Worm (Caenorhabditis elegans) whole organism, young adult: ENCODE data around the gene C12D5.10.

Source experiments
- B0035.1 ChIP-seq: sonication (generic microtip); optimal IDR thresholded peaks from 2 replicates; lab custom pipeline; 2016; ENCODE audit warnings: missing genetic modification characterization, mild to moderate bottlenecking, missing compliant biosample characterization, missing genotype, missing genetic modification reagents
- F10E7.11 ChIP-seq: sonication (generic microtip); optimal IDR thresholded peaks from 2 replicates; lab custom pipeline; 2017; ENCODE audit warnings: mild to moderate bottlenecking, missing genetic modification characterization, moderate library complexity, missing compliant biosample characterization
- F23B12.7 ChIP-seq: sonication (generic microtip); optimal IDR thresholded peaks from 2 replicates; lab custom pipeline; 2017; ENCODE audit warnings: missing genetic modification characterization, mild to moderate bottlenecking, missing compliant biosample characterization, antibody characterized with exemption, moderate library complexity; ENCODE audit not compliant: insufficient read depth
- F33H1.4 ChIP-seq: fragments of 200-800 bp; sonication (Bioruptor generic); IDR thresholded peaks from 2 replicates; pipeline ENCODE4 v1.3.6; 2022; ENCODE audit warnings: missing genetic modification reagents, missing genetic modification characterization, missing compliant biosample characterization
- F39B2.1 ChIP-seq: fragments of 200-800 bp; sonication (Bioruptor generic); IDR thresholded peaks from 2 replicates; pipeline ENCODE4 v1.3.6; 2022; ENCODE audit warnings: missing genetic modification reagents, missing genetic modification characterization, missing compliant biosample characterization
- T26A5.8 ChIP-seq: sonication (generic microtip); optimal IDR thresholded peaks from 2 replicates; lab custom pipeline; 2016; ENCODE audit warnings: missing genetic modification characterization, missing compliant biosample characterization
- Y53F4B.3 ChIP-seq: fragments of 200-800 bp; sonication (Bioruptor generic); IDR thresholded peaks from 2 replicates; pipeline ENCODE4 v1.3.6; 2022; ENCODE audit warnings: missing genetic modification reagents, missing genetic modification characterization, missing compliant biosample characterization
- ama-1 ChIP-seq, 3 experiments: fragments of 150-350 bp in 1 of 3; sonication (generic microtip) in 2 of 3; optimal IDR thresholded peaks; 2 replicates each; lab custom pipeline; 2014 to 2018; ENCODE audit warnings: missing biosample characterization in 2 of 3, missing genetic modification characterization in 2 of 3, missing genetic modification reagents in 2 of 3
- aptf-2 ChIP-seq: fragments of 200-800 bp; sonication (Bioruptor generic); conservative IDR thresholded peaks from 2 replicates; pipeline ENCODE4 v1.3.6; 2022; ENCODE audit warnings: missing genetic modification reagents, missing genetic modification characterization, missing compliant biosample characterization
- aptf-3 ChIP-seq: fragments of 200-800 bp; sonication (Bioruptor generic); IDR thresholded peaks from 2 replicates; pipeline ENCODE4 v1.3.6; 2022; ENCODE audit warnings: missing genetic modification characterization, missing compliant biosample characterization
- attf-5 ChIP-seq: fragments of 200-800 bp; sonication (Bioruptor generic); optimal IDR thresholded peaks from 2 replicates; lab custom pipeline; 2018; ENCODE audit warnings: mild to moderate bottlenecking, missing genetic modification characterization, missing compliant biosample characterization
- cebp-2 ChIP-seq: fragments of 200-800 bp; sonication (Bioruptor generic); IDR thresholded peaks from 2 replicates; pipeline ENCODE4 v1.3.6; 2022; ENCODE audit warnings: missing genetic modification characterization, missing compliant biosample characterization
- ceh-40 ChIP-seq: fragments of 200-800 bp; sonication (Bioruptor generic); IDR thresholded peaks from 2 replicates; pipeline ENCODE4 v1.3.6; 2022; ENCODE audit warnings: missing genetic modification characterization, missing compliant biosample characterization
- dpl-1 ChIP-seq: fragments of 150-350 bp; optimal IDR thresholded peaks from 2 replicates; lab custom pipeline; 2014; ENCODE audit warnings: missing biosample characterization, missing genetic modification reagents, missing genetic modification characterization
- egl-44 ChIP-seq: fragments of 200-800 bp; sonication (Bioruptor generic); IDR thresholded peaks from 2 replicates; pipeline ENCODE4 v1.3.6; 2022; ENCODE audit warnings: missing genetic modification reagents, missing genetic modification characterization, missing compliant biosample characterization
- hlh-26 ChIP-seq: fragments of 200-800 bp; sonication (Bioruptor generic); conservative IDR thresholded peaks from 2 replicates; pipeline ENCODE4 v1.3.6; 2022; ENCODE audit warnings: missing genetic modification reagents, missing genetic modification characterization, missing compliant biosample characterization
- hmg-1.2 ChIP-seq: fragments of 200-800 bp; sonication (Bioruptor generic); IDR thresholded peaks from 2 replicates; pipeline ENCODE4 v1.3.6; 2022; ENCODE audit warnings: missing genetic modification reagents, missing genetic modification characterization, missing compliant biosample characterization
- hrde-1 ChIP-seq: sonication (generic microtip); optimal IDR thresholded peaks from 2 replicates; lab custom pipeline; 2016; ENCODE audit warnings: missing genetic modification characterization, mild to moderate bottlenecking, missing compliant biosample characterization, moderate library complexity, missing genotype, missing genetic modification reagents, borderline replicate concordance
- let-526 ChIP-seq: fragments of 200-800 bp; sonication (Bioruptor generic); IDR thresholded peaks from 2 replicates; pipeline ENCODE4 v1.3.6; 2022; ENCODE audit warnings: missing genetic modification reagents, missing genetic modification characterization, missing compliant biosample characterization
- lin-35 ChIP-seq, 3 experiments: fragments of 150-350 bp in 2 of 3; sonication (generic microtip) in 1 of 3; optimal IDR thresholded peaks; 2 replicates each; lab custom pipeline; 2014 to 2018; ENCODE audit warnings: missing biosample characterization in 3 of 3, missing genetic modification characterization in 3 of 3, missing genetic modification reagents in 3 of 3
- lsy-27 ChIP-seq: sonication (generic microtip); optimal IDR thresholded peaks from 2 replicates; lab custom pipeline; 2017; ENCODE audit warnings: missing genetic modification characterization, mild to moderate bottlenecking, missing compliant biosample characterization, antibody characterized with exemption, missing genotype, borderline replicate concordance; ENCODE audit not compliant: insufficient read depth
- madf-10 ChIP-seq: sonication (generic microtip); optimal IDR thresholded peaks from 2 replicates; lab custom pipeline; 2016; ENCODE audit warnings: mild to moderate bottlenecking, missing genetic modification characterization, missing compliant biosample characterization
- madf-3 ChIP-seq: fragments of 200-800 bp; sonication (Bioruptor generic); IDR thresholded peaks from 2 replicates; pipeline ENCODE4 v1.3.6; 2022; ENCODE audit warnings: missing genetic modification reagents, missing genetic modification characterization, missing compliant biosample characterization
- madf-6 ChIP-seq: fragments of 200-800 bp; sonication (Bioruptor generic); IDR thresholded peaks from 2 replicates; pipeline ENCODE4 v1.3.6; 2022; ENCODE audit warnings: missing genetic modification reagents, missing genetic modification characterization, missing compliant biosample characterization
- mel-28 ChIP-seq: sonication (generic microtip); optimal IDR thresholded peaks from 2 replicates; lab custom pipeline; 2016; ENCODE audit warnings: borderline replicate concordance, mild to moderate bottlenecking, missing genetic modification characterization, missing compliant biosample characterization
- mxl-1 ChIP-seq: sonication (generic microtip); optimal IDR thresholded peaks from 2 replicates; lab custom pipeline; 2016; ENCODE audit warnings: missing genetic modification characterization, missing compliant biosample characterization
- nhr-80 ChIP-seq: sonication (generic microtip); optimal IDR thresholded peaks from 2 replicates; lab custom pipeline; 2016; ENCODE audit warnings: missing genetic modification characterization, missing compliant biosample characterization
- pbrm-1 ChIP-seq: fragments of 200-800 bp; sonication (Bioruptor generic); IDR thresholded peaks from 2 replicates; pipeline ENCODE4 v1.3.6; 2022; ENCODE audit warnings: missing genetic modification reagents, missing genetic modification characterization, missing compliant biosample characterization
- sdz-38 ChIP-seq: sonication (generic microtip); optimal IDR thresholded peaks from 2 replicates; lab custom pipeline; 2016; ENCODE audit warnings: missing genotype, missing genetic modification characterization, missing compliant biosample characterization
- sea-2 ChIP-seq: fragments of 200-800 bp; sonication (Bioruptor generic); IDR thresholded peaks from 2 replicates; pipeline ENCODE4 v1.3.6; 2022; ENCODE audit warnings: missing genetic modification characterization, missing compliant biosample characterization
- snpc-1.1 ChIP-seq: sonication (generic microtip); optimal IDR thresholded peaks from 2 replicates; lab custom pipeline; 2017; ENCODE audit warnings: missing genetic modification characterization, mild to moderate bottlenecking, missing compliant biosample characterization, antibody characterized with exemption, moderate library complexity, missing genotype, missing genetic modification reagents; ENCODE audit not compliant: insufficient read depth
- snpc-1.3 ChIP-seq: sonication (generic microtip); optimal IDR thresholded peaks from 2 replicates; lab custom pipeline; 2017; ENCODE audit warnings: missing genetic modification characterization, mild to moderate bottlenecking, missing compliant biosample characterization, antibody characterized with exemption, moderate library complexity, missing genotype, missing genetic modification reagents; ENCODE audit not compliant: insufficient read depth
- somi-1 ChIP-seq: fragments of 200-800 bp; sonication (Bioruptor generic); optimal IDR thresholded peaks from 2 replicates; lab custom pipeline; 2018; ENCODE audit warnings: mild to moderate bottlenecking, missing genetic modification characterization, missing compliant biosample characterization
- unc-130 ChIP-seq: sonication (generic microtip); optimal IDR thresholded peaks from 2 replicates; lab custom pipeline; 2016; ENCODE audit warnings: missing genetic modification reagents, missing genetic modification characterization, missing compliant biosample characterization
- ztf-26 ChIP-seq: sonication (generic microtip); optimal IDR thresholded peaks from 2 replicates; lab custom pipeline; 2017; ENCODE audit warnings: missing genetic modification characterization, missing compliant biosample characterization

The C12D5.10 gene

DNA sequence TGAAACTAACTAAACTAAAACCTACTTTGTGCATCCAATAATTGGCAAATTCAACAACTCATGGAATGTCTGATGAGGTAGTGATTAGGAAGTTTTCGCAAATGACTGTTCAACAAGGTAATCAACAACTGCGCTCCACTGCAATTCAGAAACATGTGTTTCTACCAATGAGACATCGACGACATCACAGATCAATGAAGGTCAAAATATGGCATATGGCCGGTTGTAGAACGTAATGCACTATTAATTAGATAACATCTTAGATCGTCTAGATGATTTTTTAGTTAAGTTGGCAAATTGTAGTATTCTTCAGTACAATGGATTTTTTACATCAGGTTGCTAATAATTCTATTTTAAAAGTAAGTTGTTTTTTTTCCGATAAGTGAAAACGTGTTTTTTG, 7.1 kb downstream of the C12D5.10 start, which contains the start of the genes nhr-94 and nhr-152:
Gene nhr-94 (minus strand): TSS at position 147 of the 400 bp plus-strand sequence.
Gene nhr-152 (plus strand): TSS at position 162 of the 400 bp plus-strand sequence.
- TF ChIP-seq F10E7.11 (no peak), Y53F4B.3 (no peak), lsy-27 (tag; lab: Kevin White, UChicago) (no peak), snpc-1.3 (tag; lab: Kevin White, UChicago) (no peak), dpl-1 (GFP tag; lab: Kevin White, UChicago) (no peak), sea-2 (GFP tag; lab: Robert Waterston, UW) (no peak), B0035.1 (tag; lab: Kevin White, UChicago) (no peak), aptf-3 (GFP tag; lab: Robert Waterston, UW) (no peak), ztf-26 (no peak), sdz-38 (no peak), egl-44 (no peak), hrde-1 (tag; lab: Kevin White, UChicago) (no peak), mel-28 (tag; lab: Kevin White, UChicago) (no peak), let-526 (GFP tag; lab: Robert Waterston, UW) (no peak), somi-1 (GFP tag; lab: Kevin White, UChicago) (no peak), madf-6 (GFP tag; lab: Robert Waterston, UW) (no peak), pbrm-1 (GFP tag; lab: Robert Waterston, UW) (no peak)

DNA sequence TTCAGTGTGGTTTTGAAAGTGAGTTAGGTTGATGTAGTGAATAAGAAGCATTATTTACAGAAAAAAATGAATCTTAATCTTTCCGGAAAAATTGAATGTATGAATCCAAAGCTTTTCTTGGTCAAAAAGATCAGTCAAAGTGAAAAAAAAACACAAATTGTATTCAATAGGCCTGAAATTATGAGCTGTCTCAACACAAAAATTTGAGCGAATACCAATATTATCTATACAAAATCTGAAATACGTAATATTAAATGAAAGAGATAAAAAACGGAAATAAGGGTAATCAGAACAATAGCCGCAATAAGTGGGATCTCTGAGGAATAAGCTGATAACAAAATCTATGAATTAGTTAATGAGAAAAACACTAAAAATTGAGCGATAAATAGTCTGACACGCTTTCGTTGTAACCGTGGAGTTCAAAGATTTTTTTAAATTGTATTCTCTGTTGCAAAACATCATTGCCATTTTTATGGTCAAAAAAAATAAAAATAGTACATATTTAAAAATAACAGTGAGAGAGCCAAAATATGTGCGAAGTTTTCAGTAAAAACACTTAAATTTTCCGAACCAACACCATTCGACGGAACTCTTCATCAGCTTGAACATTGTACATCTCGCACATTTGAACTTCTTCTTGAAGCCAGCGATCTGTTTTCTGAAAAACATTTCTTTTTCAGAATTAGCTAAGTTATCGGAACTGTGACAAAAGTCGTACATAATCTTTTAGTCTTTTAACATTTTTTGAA, 9.2 kb downstream of the C12D5.10 start, which contains the start of gene sre-11:
Gene sre-11 (minus strand): TSS at position 51 of the 749 bp plus-strand sequence.
- TF ChIP-seq madf-10 (tag; lab: Kevin White, UChicago) (no peak), aptf-2 (GFP tag; lab: Robert Waterston, UW) (no peak), somi-1 (GFP tag; lab: Kevin White, UChicago) (no peak), ama-1 (optimal IDR thresholded peaks at IDR 0.05; lab: Kevin White, UChicago) (no peak), ama-1 (GFP tag; optimal IDR thresholded peaks at IDR 0.05; lab: Kevin White, UChicago) (no peak), T26A5.8 (tag; lab: Kevin White, UChicago) (no peak), snpc-1.1 (tag; lab: Kevin White, UChicago) (no peak), mxl-1 (tag; lab: Kevin White, UChicago) (no peak), hlh-26 (GFP tag; lab: Robert Waterston, UW) (no peak), madf-3 (no peak), ceh-40 (no peak)

DNA sequence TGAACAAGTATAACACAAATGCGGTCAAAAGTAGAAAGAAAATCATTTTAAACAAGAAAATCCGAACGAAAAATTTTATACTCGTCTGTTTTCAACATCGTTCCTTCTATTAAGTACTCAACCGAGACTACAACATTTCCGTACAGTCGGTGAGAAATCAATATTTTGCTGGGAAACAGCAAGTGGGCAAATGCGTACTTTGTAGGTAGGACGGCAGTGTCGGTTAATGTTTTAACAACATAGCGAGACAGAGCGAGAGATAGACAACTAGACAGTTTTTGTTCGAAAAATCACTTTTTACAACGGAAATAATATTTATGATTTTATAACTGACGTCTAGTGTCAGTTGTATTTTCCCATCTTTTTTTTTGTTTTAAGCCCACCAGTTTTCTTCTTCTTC, 11.9 kb downstream of the C12D5.10 start, which contains the start of gene cyp-33A1:
Gene cyp-33A1 (minus strand): TSS at position 72 of the 400 bp plus-strand sequence.
- no peak for TF ChIP-seq lin-35 (GFP tag; optimal IDR thresholded peaks at IDR 0.05; lab: Kevin White, UChicago)
- TF ChIP-seq nhr-80 (tag; lab: Kevin White, UChicago) = peak; percentile 30
- no peak for TF ChIP-seq aptf-2 (GFP tag; lab: Robert Waterston, UW)
- TF ChIP-seq hmg-1.2 (GFP tag; lab: Robert Waterston, UW) = no peak
- TF ChIP-seq F33H1.4 (GFP tag; lab: Robert Waterston, UW) = no peak
- no peak for TF ChIP-seq cebp-2 (GFP tag; lab: Robert Waterston, UW)
- TF ChIP-seq unc-130 (GFP tag; lab: Kevin White, UChicago) = no peak
- TF ChIP-seq egl-44 = no peak
- TF ChIP-seq F39B2.1 (GFP tag; lab: Robert Waterston, UW) = no peak
- peak; percentile 47 for TF ChIP-seq attf-5 (GFP tag; lab: Kevin White, UChicago)
- peak; percentile 33 for TF ChIP-seq F23B12.7 (tag; lab: Kevin White, UChicago)
